Worm (Caenorhabditis elegans) whole organism, late embryonic: ENCODE measurements around the gene nspe-1.

Source experiments
- T23F11.4 ChIP-seq: fragments of 200-800 bp; sonication (Bioruptor generic); optimal IDR thresholded peaks from 2 replicates; lab custom pipeline; 2018; ENCODE audit warnings: mild to moderate bottlenecking, missing genetic modification characterization, missing compliant biosample characterization
- Y22D7AL.16 ChIP-seq: sonication (generic microtip); optimal IDR thresholded peaks from 2 replicates; lab custom pipeline; 2016; ENCODE audit warnings: missing genetic modification characterization, missing compliant biosample characterization
- ahr-1 ChIP-seq: sonication (generic microtip); optimal IDR thresholded peaks from 2 replicates; lab custom pipeline; 2016; ENCODE audit warnings: missing genetic modification characterization, missing compliant biosample characterization
- ama-1 ChIP-seq: fragments of 150-350 bp; optimal IDR thresholded peaks from 2 replicates; lab custom pipeline; 2014
- ceh-14 ChIP-seq: sonication (generic microtip); optimal IDR thresholded peaks from 2 replicates; lab custom pipeline; 2016; ENCODE audit warnings: missing genotype, missing genetic modification characterization, missing compliant biosample characterization
- ceh-19 ChIP-seq: fragments of 200-800 bp; sonication (Bioruptor generic); optimal IDR thresholded peaks from 2 replicates; lab custom pipeline; 2018; ENCODE audit warnings: mild to moderate bottlenecking, missing genetic modification characterization, missing compliant biosample characterization
- ceh-2 ChIP-seq: sonication (generic microtip); optimal IDR thresholded peaks from 2 replicates; lab custom pipeline; 2016; ENCODE audit warnings: missing genotype, missing genetic modification characterization, missing compliant biosample characterization
- ceh-45 ChIP-seq: fragments of 200-800 bp; sonication (Bioruptor generic); IDR thresholded peaks from 2 replicates; pipeline ENCODE4 v1.3.6; 2022; ENCODE audit warnings: missing genetic modification reagents, missing genetic modification characterization, missing compliant biosample characterization
- ceh-48 ChIP-seq: sonication (generic microtip); optimal IDR thresholded peaks from 2 replicates; lab custom pipeline; 2016; ENCODE audit warnings: missing genetic modification characterization, inconsistent platforms, missing compliant biosample characterization
- ceh-6 ChIP-seq: fragments of 200-800 bp; sonication (Bioruptor generic); optimal IDR thresholded peaks from 2 replicates; lab custom pipeline; 2018; ENCODE audit warnings: mild to moderate bottlenecking, missing genetic modification characterization, missing compliant biosample characterization
- ceh-9 ChIP-seq: sonication (generic microtip); optimal IDR thresholded peaks from 2 replicates; lab custom pipeline; 2016; ENCODE audit warnings: mild to moderate bottlenecking, missing genetic modification characterization, inconsistent platforms, missing compliant biosample characterization
- che-1 ChIP-seq: sonication (generic microtip); optimal IDR thresholded peaks from 2 replicates; lab custom pipeline; 2016; ENCODE audit warnings: mild to moderate bottlenecking, missing genetic modification characterization, missing compliant biosample characterization
- dve-1 ChIP-seq: sonication (generic microtip); optimal IDR thresholded peaks from 2 replicates; lab custom pipeline; 2017; ENCODE audit warnings: antibody characterized with exemption, mild to moderate bottlenecking, missing genetic modification characterization, missing compliant biosample characterization
- ets-4 ChIP-seq: sonication (generic microtip); optimal IDR thresholded peaks from 2 replicates; lab custom pipeline; 2016; ENCODE audit warnings: missing genetic modification characterization, missing compliant biosample characterization
- eyg-1 ChIP-seq: sonication (generic microtip); optimal IDR thresholded peaks from 2 replicates; lab custom pipeline; 2016; ENCODE audit warnings: missing genotype, missing genetic modification characterization, missing compliant biosample characterization
- fax-1 ChIP-seq: sonication (generic microtip); optimal IDR thresholded peaks from 2 replicates; lab custom pipeline; 2016; ENCODE audit warnings: missing genotype, missing genetic modification characterization, missing compliant biosample characterization
- fkh-6 ChIP-seq: sonication (generic microtip); optimal IDR thresholded peaks from 2 replicates; lab custom pipeline; 2016; ENCODE audit warnings: missing genetic modification characterization, missing compliant biosample characterization
- hlh-13 ChIP-seq: fragments of 200-800 bp; sonication (Bioruptor generic); optimal IDR thresholded peaks from 2 replicates; lab custom pipeline; 2018; ENCODE audit warnings: mild to moderate bottlenecking, missing genetic modification characterization, missing compliant biosample characterization
- hlh-15 ChIP-seq: sonication (generic microtip); optimal IDR thresholded peaks from 2 replicates; lab custom pipeline; 2016; ENCODE audit warnings: missing genetic modification characterization, missing compliant biosample characterization
- hlh-30 ChIP-seq: sonication (generic microtip); optimal IDR thresholded peaks from 2 replicates; lab custom pipeline; 2017; ENCODE audit warnings: antibody characterized with exemption, missing genetic modification characterization, missing compliant biosample characterization; ENCODE audit not compliant: insufficient read depth
- hlh-8 ChIP-seq: sonication (generic microtip); optimal IDR thresholded peaks from 2 replicates; lab custom pipeline; 2016; ENCODE audit warnings: missing genotype, missing genetic modification characterization, missing compliant biosample characterization
- lim-6 ChIP-seq: sonication (generic microtip); optimal IDR thresholded peaks from 2 replicates; lab custom pipeline; 2016; ENCODE audit warnings: missing genetic modification characterization, missing compliant biosample characterization
- lin-11 ChIP-seq: fragments of 200-800 bp; sonication (Bioruptor generic); optimal IDR thresholded peaks from 2 replicates; lab custom pipeline; 2018; ENCODE audit warnings: mild to moderate bottlenecking, missing genetic modification characterization, missing compliant biosample characterization
- madf-2 ChIP-seq: sonication (generic microtip); optimal IDR thresholded peaks from 2 replicates; lab custom pipeline; 2017; ENCODE audit warnings: missing genetic modification characterization, missing compliant biosample characterization
- mec-3 ChIP-seq: sonication (generic microtip); optimal IDR thresholded peaks from 2 replicates; lab custom pipeline; 2016; ENCODE audit warnings: borderline replicate concordance, missing genetic modification characterization, missing compliant biosample characterization
- nfya-1 ChIP-seq: sonication (generic microtip); optimal IDR thresholded peaks from 2 replicates; lab custom pipeline; 2017; ENCODE audit warnings: missing genetic modification characterization, mild to moderate bottlenecking, missing compliant biosample characterization, antibody characterized with exemption, moderate library complexity
- nhr-11 ChIP-seq: fragments of 150-350 bp; optimal IDR thresholded peaks from 2 replicates; lab custom pipeline; 2014; ENCODE audit warnings: missing biosample characterization, missing genetic modification characterization
- npax-4 ChIP-seq: sonication (generic microtip); optimal IDR thresholded peaks from 2 replicates; lab custom pipeline; 2016; ENCODE audit warnings: missing genetic modification characterization, missing compliant biosample characterization
- odd-2 ChIP-seq: sonication (generic microtip); optimal IDR thresholded peaks from 2 replicates; lab custom pipeline; 2017; ENCODE audit warnings: antibody characterized with exemption, mild to moderate bottlenecking, missing genetic modification characterization, missing compliant biosample characterization
- pag-3 ChIP-seq: sonication (generic microtip); optimal IDR thresholded peaks from 2 replicates; lab custom pipeline; 2016; ENCODE audit warnings: missing compliant biosample characterization, missing genetic modification characterization, borderline replicate concordance
- pat-9 ChIP-seq: fragments of 200-800 bp; sonication (Bioruptor generic); optimal IDR thresholded peaks from 2 replicates; lab custom pipeline; 2018; ENCODE audit warnings: mild to moderate bottlenecking, missing genetic modification characterization, moderate library complexity, missing compliant biosample characterization
- pax-1 ChIP-seq: fragments of 150-350 bp; optimal IDR thresholded peaks from 2 replicates; lab custom pipeline; 2014; ENCODE audit warnings: missing biosample characterization, missing genetic modification characterization
- pha-2 ChIP-seq: sonication (generic microtip); optimal IDR thresholded peaks from 2 replicates; lab custom pipeline; 2017; ENCODE audit warnings: mild to moderate bottlenecking, missing genetic modification characterization, missing compliant biosample characterization
- pqm-1 ChIP-seq: sonication (generic microtip); optimal IDR thresholded peaks from 2 replicates; lab custom pipeline; 2016; ENCODE audit warnings: missing genetic modification characterization, missing compliant biosample characterization
- ref-2 ChIP-seq: sonication (generic microtip); optimal IDR thresholded peaks from 2 replicates; lab custom pipeline; 2016; ENCODE audit warnings: missing genetic modification characterization, missing compliant biosample characterization
- sox-4 ChIP-seq: sonication (generic microtip); optimal IDR thresholded peaks from 2 replicates; lab custom pipeline; 2017; ENCODE audit warnings: mild to moderate bottlenecking, missing genetic modification characterization, inconsistent platforms, missing compliant biosample characterization
- unc-3 ChIP-seq, 2 experiments: fragments of 200-800 bp in 1 of 2; sonication (Bioruptor generic) in 1 of 2; sonication (generic microtip) in 1 of 2; conservative IDR thresholded peaks in 1 of 2; optimal IDR thresholded peaks in 1 of 2; 2 replicates each; pipeline versions ENCODE4 v1.3.6 to Lab custom; 2016 to 2022; ENCODE audit warnings: missing compliant biosample characterization in 2 of 2, missing genetic modification characterization in 2 of 2, missing genetic modification reagents in 1 of 2
- unc-42 ChIP-seq: sonication (generic microtip); optimal IDR thresholded peaks from 2 replicates; lab custom pipeline; 2016; ENCODE audit warnings: missing genotype, missing genetic modification characterization, missing compliant biosample characterization
- unc-55 ChIP-seq: sonication (generic microtip); optimal IDR thresholded peaks from 2 replicates; lab custom pipeline; 2017; ENCODE audit warnings: missing biosample characterization, missing genetic modification reagents, missing genetic modification characterization
- zip-5 ChIP-seq: sonication (generic microtip); optimal IDR thresholded peaks from 2 replicates; lab custom pipeline; 2016; ENCODE audit warnings: missing genetic modification characterization, missing compliant biosample characterization
- ztf-16 ChIP-seq: sonication (generic microtip); optimal IDR thresholded peaks from 2 replicates; lab custom pipeline; 2017; ENCODE audit warnings: missing genetic modification characterization, missing compliant biosample characterization

The nspe-1 gene

DNA sequence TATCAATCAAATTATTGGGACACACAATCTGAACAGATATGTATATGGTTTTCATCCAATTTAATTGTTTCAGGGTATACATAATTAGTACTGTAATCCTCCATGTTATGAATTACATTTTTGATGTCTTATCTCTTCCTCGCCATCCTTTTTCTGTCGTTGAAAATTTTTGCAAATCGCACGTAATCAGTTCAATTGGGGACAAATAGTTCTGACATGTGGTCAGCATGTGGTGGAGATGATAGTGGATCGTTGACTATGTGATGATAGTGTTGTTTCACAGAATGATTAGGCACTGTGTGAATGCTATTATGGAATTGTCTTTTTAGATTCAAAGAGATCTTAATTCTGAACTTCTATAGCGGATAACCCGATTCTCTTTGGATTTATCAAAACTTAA lies 5.3 kb downstream of the nspe-1 start:
- no peak for TF ChIP-seq unc-55 (GFP tag; lab: Kevin White, UChicago)
- TF ChIP-seq ref-2: no peak
- no peak for TF ChIP-seq eyg-1 (tag; lab: Kevin White, UChicago)
- TF ChIP-seq odd-2 (tag; lab: Kevin White, UChicago): no peak
- TF ChIP-seq ceh-9 (tag; lab: Kevin White, UChicago): no peak
- TF ChIP-seq ets-4 (tag; lab: Kevin White, UChicago): no peak
- TF ChIP-seq ceh-19 (GFP tag; lab: Kevin White, UChicago): no peak
- no peak for TF ChIP-seq lim-6
- TF ChIP-seq pqm-1: no peak
- TF ChIP-seq ahr-1 (tag; lab: Kevin White, UChicago): no peak
- no peak for TF ChIP-seq pax-1 (tag; lab: Kevin White, UChicago)
- TF ChIP-seq ceh-14 (tag; lab: Kevin White, UChicago): no peak
- no peak for TF ChIP-seq Y22D7AL.16 (tag; lab: Kevin White, UChicago)
- TF ChIP-seq fkh-6 (tag; lab: Kevin White, UChicago): no peak
- TF ChIP-seq hlh-15: no peak
- no peak for TF ChIP-seq ceh-48
- TF ChIP-seq T23F11.4 (GFP tag; lab: Kevin White, UChicago): no peak
- TF ChIP-seq pag-3: no peak

DNA sequence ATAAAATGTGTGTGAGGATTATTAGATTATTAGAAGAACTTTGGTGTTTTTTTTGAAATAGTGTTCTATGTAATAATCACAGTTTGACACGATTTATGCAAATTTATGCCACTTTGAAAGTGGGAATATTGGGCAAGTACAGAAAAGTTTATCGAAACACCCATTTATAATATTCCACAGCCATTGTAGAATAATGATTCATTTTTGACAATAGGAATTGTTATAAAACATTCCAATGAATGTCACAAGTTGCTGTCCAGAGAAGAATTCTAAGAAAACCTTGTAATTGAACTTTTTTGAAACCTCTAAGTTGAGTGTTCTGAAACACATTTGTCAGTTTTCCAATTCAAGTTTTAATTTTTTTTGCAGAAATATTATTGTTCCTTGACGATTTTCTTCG lies 8.4 kb downstream of the nspe-1 start, which contains the start of gene nspe-4:
Gene nspe-4 (plus strand): TSS at position 301 of the 400 bp plus-strand sequence.
- no peak for TF ChIP-seq nfya-1 (tag; lab: Kevin White, UChicago)

DNA sequence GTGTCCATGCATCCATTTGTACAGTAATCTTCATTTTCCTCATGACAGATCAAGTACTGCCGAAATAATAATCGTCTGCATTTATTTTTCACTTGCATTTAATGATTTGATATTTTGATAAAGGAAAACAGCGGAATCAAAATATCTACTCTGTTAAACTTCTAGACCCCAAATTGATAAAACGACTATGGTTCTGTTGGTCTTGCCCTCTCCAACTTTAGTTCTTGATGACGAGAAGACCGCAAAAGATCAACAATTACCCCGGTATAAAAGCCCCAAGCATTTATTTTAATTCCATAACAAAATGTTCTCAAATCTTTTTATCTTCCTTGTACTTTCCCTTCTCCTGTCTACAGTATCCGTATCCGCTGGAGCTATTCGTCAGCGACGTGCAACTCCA lies 12.0 kb downstream of the nspe-1 start, which contains the start of gene Y38E10A.9:
Gene Y38E10A.9 (plus strand): TSS at position 301 of the 400 bp plus-strand sequence.
- TF ChIP-seq unc-42 (tag; lab: Kevin White, UChicago): no peak
- no peak for TF ChIP-seq dve-1
- no peak for TF ChIP-seq hlh-30 (tag; lab: Kevin White, UChicago)
- TF ChIP-seq sox-4: no peak
- no peak for TF ChIP-seq pha-2 (tag; lab: Kevin White, UChicago)
- no peak for TF ChIP-seq nfya-1 (tag; lab: Kevin White, UChicago)
- no peak for TF ChIP-seq ztf-16 (tag; lab: Kevin White, UChicago)
- TF ChIP-seq unc-3 (GFP tag; conservative IDR thresholded peaks at IDR 0.05; lab: Robert Waterston, UW): no peak
- no peak for TF ChIP-seq unc-3 (tag; optimal IDR thresholded peaks at IDR 0.05; lab: Kevin White, UChicago)
- TF ChIP-seq zip-5 (tag; lab: Kevin White, UChicago): no peak
- TF ChIP-seq ceh-45 (GFP tag; lab: Robert Waterston, UW): no peak
- no peak for TF ChIP-seq hlh-8 (tag; lab: Kevin White, UChicago)
- no peak for TF ChIP-seq pat-9 (tag; lab: Kevin White, UChicago)
- no peak for TF ChIP-seq ahr-1 (tag; lab: Kevin White, UChicago)
- no peak for TF ChIP-seq nhr-11

DNA sequence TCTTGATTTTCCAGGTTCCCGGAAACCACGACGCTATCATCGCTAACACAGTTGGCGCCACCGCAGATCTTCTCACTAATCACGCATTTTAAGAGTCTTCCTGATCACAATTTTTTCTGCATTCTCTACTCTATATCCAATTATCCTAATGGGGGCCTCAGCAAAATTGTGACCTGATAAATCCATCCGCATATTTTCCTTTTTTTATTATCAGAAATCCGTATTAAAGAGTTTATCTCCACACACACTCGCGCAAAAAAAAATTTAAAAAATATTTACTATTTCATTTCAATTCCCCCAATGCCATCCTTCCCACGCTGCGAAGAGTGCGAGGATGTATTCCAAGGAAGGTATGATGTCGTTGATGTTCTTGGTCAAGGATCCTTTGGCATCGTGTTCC lies 13.8 kb downstream of the nspe-1 start, which contains the start of gene Y38E10A.8:
Gene Y38E10A.8 (plus strand): TSS at position 301 of the 400 bp plus-strand sequence.
- TF ChIP-seq npax-4 (tag; lab: Kevin White, UChicago) (no peak), mec-3 (no peak), unc-55 (GFP tag; lab: Kevin White, UChicago) (no peak), ceh-6 (no peak)

DNA sequence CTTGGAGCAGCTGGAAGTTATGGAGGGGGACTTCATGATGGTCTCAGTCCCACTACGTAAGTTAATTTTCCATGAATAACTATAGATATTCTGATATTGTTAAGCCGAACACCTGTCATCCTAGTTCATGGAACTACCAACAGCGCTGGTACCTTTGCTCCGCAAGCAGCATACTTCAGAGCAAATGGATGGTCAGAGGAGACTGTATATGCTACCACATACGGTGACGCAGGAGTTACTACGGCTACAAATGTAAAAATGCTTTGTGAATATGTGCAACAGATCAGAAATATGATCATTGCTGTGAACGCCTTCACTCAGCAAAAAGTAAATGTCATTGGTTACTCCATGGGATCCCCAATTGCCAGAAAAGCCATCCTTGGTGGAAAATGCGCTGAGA lies 14.6 kb downstream of the nspe-1 start:
- TF ChIP-seq lin-11 (tag; lab: Kevin White, UChicago) (no peak), pag-3 (no peak), npax-4 (tag; lab: Kevin White, UChicago) (no peak), eyg-1 (tag; lab: Kevin White, UChicago) (no peak), hlh-15 (no peak), ama-1 (lab: Kevin White, UChicago) (no peak), zip-5 (tag; lab: Kevin White, UChicago) (no peak), hlh-30 (tag; lab: Kevin White, UChicago) (no peak), hlh-13 (GFP tag; lab: Kevin White, UChicago) (no peak), pax-1 (tag; lab: Kevin White, UChicago) (no peak), madf-2 (tag; lab: Kevin White, UChicago) (no peak), che-1 (tag; lab: Kevin White, UChicago) (no peak), fax-1 (tag; lab: Kevin White, UChicago) (no peak), ceh-2 (no peak)
